Worm (Caenorhabditis elegans) whole organism, L2 larva: ENCODE measurements around the gene his-41.
A peak's percentile ranks its signal among the peaks of the same experiment; 100 is the strongest.

ENCODE experiments used
- R02D3.7 ChIP-seq: fragments of 150-350 bp; optimal IDR thresholded peaks from 2 replicates; lab custom pipeline; 2014; ENCODE audit warnings: missing biosample characterization, missing genetic modification characterization
- Y55F3AM.14 ChIP-seq: fragments of 200-800 bp; sonication (Bioruptor generic); optimal IDR thresholded peaks from 2 replicates; lab custom pipeline; 2018; ENCODE audit warnings: mild to moderate bottlenecking, missing genetic modification characterization, missing compliant biosample characterization
- alr-1 ChIP-seq: fragments of 150-350 bp; optimal IDR thresholded peaks from 2 replicates; lab custom pipeline; 2014; ENCODE audit warnings: missing biosample characterization, missing genetic modification characterization
- ama-1 ChIP-seq: fragments of 150-350 bp; optimal IDR thresholded peaks from 2 replicates; lab custom pipeline; 2018; ENCODE audit warnings: inconsistent platforms
- blmp-1 ChIP-seq: sonication (generic microtip); optimal IDR thresholded peaks from 2 replicates; lab custom pipeline; 2017; ENCODE audit warnings: missing genetic modification characterization, mild to moderate bottlenecking, missing compliant biosample characterization, antibody characterized with exemption, moderate library complexity; ENCODE audit not compliant: insufficient read depth
- ceh-16 ChIP-seq: fragments of 150-350 bp; optimal IDR thresholded peaks from 2 replicates; lab custom pipeline; 2014; ENCODE audit warnings: missing biosample characterization, missing genetic modification characterization
- ceh-82 ChIP-seq: fragments of 150-350 bp; optimal IDR thresholded peaks from 2 replicates; lab custom pipeline; 2014; ENCODE audit warnings: missing biosample characterization, missing genetic modification characterization
- crh-2 ChIP-seq: sonication (generic microtip); optimal IDR thresholded peaks from 2 replicates; lab custom pipeline; 2017; ENCODE audit warnings: missing biosample characterization, missing genetic modification characterization
- dmd-4 ChIP-seq: sonication (generic microtip); optimal IDR thresholded peaks from 2 replicates; lab custom pipeline; 2017; ENCODE audit warnings: missing biosample characterization, missing genetic modification characterization
- elt-3 ChIP-seq: sonication (generic microtip); optimal IDR thresholded peaks from 2 replicates; lab custom pipeline; 2017; ENCODE audit warnings: missing biosample characterization, missing genetic modification characterization
- fos-1 ChIP-seq: fragments of 150-350 bp; optimal IDR thresholded peaks from 2 replicates; lab custom pipeline; 2014; ENCODE audit warnings: missing biosample characterization, missing genetic modification characterization
- lin-13 ChIP-seq: fragments of 150-350 bp; optimal IDR thresholded peaks from 2 replicates; lab custom pipeline; 2014; ENCODE audit warnings: missing biosample characterization, missing genetic modification reagents, missing genetic modification characterization
- lin-39 ChIP-seq: fragments of 150-350 bp; optimal IDR thresholded peaks from 2 replicates; lab custom pipeline; 2014; ENCODE audit warnings: missing biosample characterization, missing genetic modification reagents, missing genetic modification characterization
- mab-5 ChIP-seq: fragments of 150-350 bp; optimal IDR thresholded peaks from 2 replicates; lab custom pipeline; 2014; ENCODE audit warnings: missing biosample characterization, missing genetic modification characterization
- mbf-1 ChIP-seq: sonication (generic microtip); optimal IDR thresholded peaks from 2 replicates; lab custom pipeline; 2017; ENCODE audit warnings: missing biosample characterization, missing genetic modification characterization
- mdl-1 ChIP-seq, 2 experiments: fragments of 150-350 bp in 1 of 2; sonication (generic microtip) in 1 of 2; optimal IDR thresholded peaks; 2 replicates each; lab custom pipeline; 2017; ENCODE audit warnings: missing biosample characterization in 2 of 2, missing genetic modification characterization in 2 of 2
- nhr-10 ChIP-seq: sonication (generic microtip); optimal IDR thresholded peaks from 2 replicates; lab custom pipeline; 2017; ENCODE audit warnings: missing biosample characterization, missing genetic modification characterization
- nhr-11 ChIP-seq: fragments of 150-350 bp; optimal IDR thresholded peaks from 2 replicates; lab custom pipeline; 2014; ENCODE audit warnings: missing biosample characterization, missing genetic modification characterization
- nhr-12 ChIP-seq: fragments of 150-350 bp; optimal IDR thresholded peaks from 2 replicates; lab custom pipeline; 2014; ENCODE audit warnings: missing biosample characterization, missing genetic modification characterization
- nhr-129 ChIP-seq: fragments of 150-350 bp; optimal IDR thresholded peaks from 2 replicates; lab custom pipeline; 2014; ENCODE audit warnings: missing biosample characterization, missing genetic modification characterization
- nhr-21 ChIP-seq: fragments of 150-350 bp; optimal IDR thresholded peaks from 2 replicates; lab custom pipeline; 2014; ENCODE audit warnings: missing biosample characterization, missing genetic modification characterization
- nhr-23 ChIP-seq: fragments of 150-350 bp; optimal IDR thresholded peaks from 2 replicates; lab custom pipeline; 2014; ENCODE audit warnings: missing biosample characterization, missing genetic modification reagents, missing genetic modification characterization
- nhr-6 ChIP-seq: fragments of 150-350 bp; optimal IDR thresholded peaks from 2 replicates; lab custom pipeline; 2014; ENCODE audit warnings: missing biosample characterization, missing genetic modification characterization
- nhr-77 ChIP-seq: fragments of 150-350 bp; optimal IDR thresholded peaks from 2 replicates; lab custom pipeline; 2014; ENCODE audit warnings: missing biosample characterization, missing genetic modification characterization
- peb-1 ChIP-seq: fragments of 150-350 bp; optimal IDR thresholded peaks from 2 replicates; lab custom pipeline; 2014; ENCODE audit warnings: missing biosample characterization, missing genetic modification characterization
- sma-3 ChIP-seq: sonication (generic microtip); optimal IDR thresholded peaks from 2 replicates; lab custom pipeline; 2016; ENCODE audit warnings: missing genetic modification reagents, missing genetic modification characterization, missing compliant biosample characterization
- sma-9 ChIP-seq, 2 experiments: fragments of 150-350 bp in 1 of 2; sonication (generic microtip) in 1 of 2; optimal IDR thresholded peaks; 2 replicates each; lab custom pipeline; 2014 to 2016; ENCODE audit warnings: missing genetic modification characterization in 2 of 2, mild to moderate bottlenecking in 1 of 2, missing biosample characterization in 1 of 2, missing compliant biosample characterization in 1 of 2, missing genetic modification reagents in 1 of 2, moderate library complexity in 1 of 2
- unc-39 ChIP-seq: fragments of 150-350 bp; optimal IDR thresholded peaks from 2 replicates; lab custom pipeline; 2014; ENCODE audit warnings: missing biosample characterization, missing genetic modification characterization
- unc-55 ChIP-seq: fragments of 150-350 bp; sonication (generic microtip); optimal IDR thresholded peaks from 3 replicates; lab custom pipeline; 2014; ENCODE audit warnings: missing biosample characterization, missing genetic modification reagents, missing genetic modification characterization
- unc-62 ChIP-seq: fragments of 150-350 bp; optimal IDR thresholded peaks from 2 replicates; lab custom pipeline; 2014; ENCODE audit warnings: missing biosample characterization, missing genetic modification reagents, missing genetic modification characterization
- ztf-1 ChIP-seq: fragments of 200-800 bp; sonication (Bioruptor generic); conservative IDR thresholded peaks from 2 replicates; pipeline ENCODE4 v1.3.6; 2022; ENCODE audit warnings: missing genetic modification characterization, missing compliant biosample characterization
- ztf-11 ChIP-seq: sonication (generic microtip); optimal IDR thresholded peaks from 2 replicates; lab custom pipeline; 2017; ENCODE audit warnings: missing biosample characterization, missing genetic modification characterization
- ztf-4 ChIP-seq: fragments of 150-350 bp; optimal IDR thresholded peaks from 2 replicates; lab custom pipeline; 2014; ENCODE audit warnings: missing biosample characterization, missing genetic modification characterization

his-41 gene

DNA sequence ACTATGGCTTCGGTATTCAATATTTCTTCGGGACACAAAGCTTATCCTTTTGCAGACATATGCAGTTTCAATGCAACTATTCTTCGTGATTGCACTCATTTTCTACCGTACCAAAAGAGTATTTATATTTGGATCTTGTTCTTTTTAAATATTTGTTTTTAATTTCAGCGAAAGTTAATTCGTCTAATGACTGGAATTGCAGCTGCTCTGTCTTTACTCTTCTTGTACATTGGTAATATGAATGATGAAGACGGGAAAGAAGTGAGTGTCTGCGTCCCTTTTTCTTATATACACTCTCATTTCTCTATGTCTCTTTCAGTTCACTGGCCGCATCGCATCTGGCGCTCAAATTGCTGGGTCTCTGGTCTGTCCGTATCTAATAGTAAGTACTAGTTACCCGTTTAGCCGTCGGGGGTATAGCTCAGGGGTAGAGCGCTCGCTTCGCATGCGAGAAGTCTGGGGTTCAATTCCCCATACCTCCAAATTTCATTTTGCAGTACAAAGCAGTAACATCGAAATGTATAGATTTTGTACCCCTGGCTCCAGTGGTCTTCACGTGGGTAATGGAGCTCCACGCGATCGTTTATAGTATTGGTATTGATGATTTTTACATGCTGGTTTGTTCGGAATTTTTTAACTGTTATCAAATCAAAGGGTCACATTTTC lies 42.1 kb upstream of the his-41 start (continued):
- TF ChIP-seq dmd-4 (tag; lab: Kevin White, UChicago) (no peak), crh-2 (tag; lab: Kevin White, UChicago) (peak; percentile 38), lin-39 (no peak), ztf-1 (no peak), ama-1 (no peak), nhr-23 (tag; lab: Kevin White, UChicago) (no peak), ceh-82 (tag; lab: Kevin White, UChicago) (no peak), R02D3.7 (no peak), unc-55 (GFP tag; lab: Kevin White, UChicago) (no peak), ztf-4 (tag; lab: Kevin White, UChicago) (peak; percentile 45), fos-1 (tag; lab: Kevin White, UChicago) (peak; percentile 44), mdl-1 (tag; optimal IDR thresholded peaks at IDR 0.05; lab: Kevin White, UChicago) (no peak)

DNA sequence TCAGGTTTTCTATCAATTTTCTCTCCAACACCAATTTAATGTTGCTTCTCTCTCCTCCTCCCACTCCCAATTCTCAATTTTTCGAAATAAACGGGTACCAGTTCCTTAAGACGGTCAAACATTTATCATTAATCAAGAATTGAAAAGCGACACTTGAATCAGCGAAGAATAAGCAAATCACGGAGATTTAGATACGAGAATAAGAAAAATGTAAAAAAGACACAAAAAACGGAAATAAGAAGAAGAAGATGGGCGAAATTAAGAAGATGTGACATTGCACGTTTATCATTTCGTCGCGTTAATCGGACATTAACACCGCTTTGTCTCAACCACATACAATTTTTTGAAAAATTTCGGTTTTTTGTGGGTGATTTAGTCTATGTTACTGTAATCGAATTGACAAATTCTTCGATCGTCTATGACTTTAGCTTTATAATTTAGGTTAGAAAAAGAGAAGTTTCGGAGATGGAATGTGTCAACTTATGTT lies 40.8 kb upstream of the his-41 start, which contains the start of gene haao-1:
Gene haao-1, plus strand, starts transcription at position 437 of the 487 bp plus-strand sequence.
- TF ChIP-seq mbf-1 (tag; lab: Kevin White, UChicago) (no peak), nhr-77 (no peak), unc-39 (tag; lab: Kevin White, UChicago) (no peak), blmp-1 (tag; lab: Kevin White, UChicago) (no peak), nhr-21 (tag; lab: Kevin White, UChicago) (no peak), lin-13 (GFP tag; lab: Kevin White, UChicago) (no peak), unc-62 (GFP tag; lab: Kevin White, UChicago) (no peak), dmd-4 (tag; lab: Kevin White, UChicago) (no peak), nhr-11 (no peak), nhr-6 (tag; lab: Kevin White, UChicago) (no peak), nhr-23 (tag; lab: Kevin White, UChicago) (no peak), nhr-10 (no peak), mab-5 (no peak), sma-3 (no peak)
- TF ChIP-seq, all 48 proteins: peak for 0

DNA sequence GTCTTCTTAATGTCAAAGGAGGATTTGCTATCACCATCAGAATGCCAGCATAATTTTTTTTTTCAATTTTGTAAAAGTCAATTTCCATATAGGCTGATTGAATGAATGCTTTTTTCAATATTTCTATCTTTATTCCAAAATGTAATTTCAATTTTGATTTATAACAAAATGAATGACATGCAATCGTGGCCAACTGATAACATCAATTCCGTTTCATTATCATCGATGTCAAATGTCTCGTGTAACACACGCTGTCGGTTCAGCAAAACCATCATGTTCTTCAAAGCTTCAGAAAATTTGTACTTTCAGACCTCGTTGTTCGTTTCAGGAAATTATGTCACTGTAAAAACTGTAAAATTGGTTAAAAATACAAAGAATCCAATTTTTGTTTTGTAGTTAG lies 38.4 kb upstream of the his-41 start:
- TF ChIP-seq crh-2 (tag; lab: Kevin White, UChicago) (peak; percentile 10), Y55F3AM.14 (GFP tag; lab: Kevin White, UChicago) (no peak), mdl-1 (tag; optimal IDR thresholded peaks at IDR 0.05; lab: Kevin White, UChicago) (peak in 1 of 2 experiments; percentile 13), nhr-12 (tag; lab: Kevin White, UChicago) (no peak), ceh-16 (no peak), peb-1 (tag; lab: Kevin White, UChicago) (no peak), ztf-11 (no peak), blmp-1 (tag; lab: Kevin White, UChicago) (no peak), fos-1 (tag; lab: Kevin White, UChicago) (peak; percentile 78), sma-9 (GFP tag; optimal IDR thresholded peaks at IDR 0.05; lab: Kevin White, UChicago) (peak; percentile 30), sma-9 (tag; optimal IDR thresholded peaks at IDR 0.05; lab: Kevin White, UChicago) (no peak), unc-62 (GFP tag; lab: Kevin White, UChicago) (no peak), nhr-11 (no peak), nhr-6 (tag; lab: Kevin White, UChicago) (no peak), ztf-1 (no peak)

DNA sequence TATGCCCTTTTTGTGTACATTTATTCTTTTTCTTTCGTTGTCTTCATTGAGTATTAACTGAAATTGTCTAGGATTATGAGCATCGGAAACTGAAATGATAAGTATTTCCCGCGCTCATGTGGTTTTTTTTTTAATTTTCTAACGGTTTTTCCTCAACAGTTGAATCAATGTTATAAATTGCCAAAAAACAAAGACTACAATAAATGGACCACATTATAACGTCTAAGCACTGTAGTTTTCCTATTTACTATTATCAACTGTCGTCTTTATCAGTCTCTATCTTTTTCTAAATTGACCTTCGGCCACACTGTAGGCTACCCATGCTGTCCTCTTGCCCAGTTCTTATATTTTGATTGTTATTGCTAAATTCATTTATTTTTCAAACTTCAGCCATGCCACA lies 37.6 kb upstream of the his-41 start, which contains the start of gene acs-14:
Gene acs-14, plus strand, starts transcription at position 391 of the 400 bp plus-strand sequence.
- TF ChIP-seq lin-39, result no peak
- peak; percentile 17 for TF ChIP-seq fos-1 (tag; lab: Kevin White, UChicago)

DNA sequence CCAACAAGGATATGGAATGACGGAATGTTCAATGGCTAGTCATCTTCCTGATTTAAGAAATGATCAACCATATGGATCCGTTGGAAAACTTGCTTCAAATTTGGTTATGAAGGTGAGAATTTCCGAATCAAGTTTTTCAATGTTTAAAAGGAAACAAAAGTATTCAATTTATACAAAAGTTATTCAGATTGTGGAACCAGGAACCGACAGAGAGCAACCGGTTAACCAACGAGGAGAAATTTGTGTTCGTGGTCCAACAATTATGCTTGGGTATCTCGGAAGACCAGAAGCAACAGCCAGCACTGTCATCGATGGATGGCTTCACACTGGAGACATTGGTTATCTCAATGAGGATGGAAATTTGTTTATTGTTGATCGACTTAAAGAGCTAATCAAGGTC lies 35.7 kb upstream of the his-41 start:
- TF ChIP-seq elt-3 (tag; lab: Kevin White, UChicago) (no peak), fos-1 (tag; lab: Kevin White, UChicago) (no peak), crh-2 (tag; lab: Kevin White, UChicago) (no peak), lin-13 (GFP tag; lab: Kevin White, UChicago) (no peak), mbf-1 (tag; lab: Kevin White, UChicago) (no peak), alr-1 (tag; lab: Kevin White, UChicago) (no peak), nhr-129 (tag; lab: Kevin White, UChicago) (no peak), ama-1 (no peak), nhr-12 (tag; lab: Kevin White, UChicago) (no peak), unc-39 (tag; lab: Kevin White, UChicago) (no peak)
